Worm (Caenorhabditis elegans) whole organism, L4 larva: ENCODE results near the gene C56A3.4.

Source experiments
- F10B5.3 ChIP-seq: sonication (generic microtip); optimal IDR thresholded peaks from 2 replicates; lab custom pipeline; 2016; ENCODE audit warnings: mild to moderate bottlenecking, missing genetic modification characterization, missing compliant biosample characterization
- F26F4.8 ChIP-seq: fragments of 200-800 bp; sonication (Bioruptor generic); conservative IDR thresholded peaks from 2 replicates; pipeline ENCODE4 v1.3.6; 2022; ENCODE audit warnings: missing genetic modification characterization, missing compliant biosample characterization
- F44E2.7 ChIP-seq: fragments of 200-800 bp; sonication (Bioruptor generic); IDR thresholded peaks from 2 replicates; pipeline ENCODE4 v2.1.2; 2022; ENCODE audit warnings: missing genetic modification characterization, missing compliant biosample characterization
- F49E8.2 ChIP-seq: sonication (generic microtip); optimal IDR thresholded peaks from 2 replicates; lab custom pipeline; 2016; ENCODE audit warnings: missing compliant biosample characterization, mild to moderate bottlenecking, missing genetic modification characterization, borderline replicate concordance
- R02D3.7 ChIP-seq: fragments of 150-350 bp; sonication (generic microtip); optimal IDR thresholded peaks from 3 replicates; lab custom pipeline; 2014; ENCODE audit warnings: missing biosample characterization, missing genetic modification characterization
- Y105C5A.15 ChIP-seq: fragments of 200-800 bp; sonication (Bioruptor generic); IDR thresholded peaks from 2 replicates; pipeline ENCODE4 v1.3.6; 2022; ENCODE audit warnings: missing genetic modification characterization, missing compliant biosample characterization
- Y5F2A.4 ChIP-seq: fragments of 200-800 bp; sonication (Bioruptor generic); optimal IDR thresholded peaks from 2 replicates; lab custom pipeline; 2018; ENCODE audit warnings: mild to moderate bottlenecking, missing genetic modification characterization, missing compliant biosample characterization
- Y75B8A.6 ChIP-seq: fragments of 200-800 bp; sonication (Bioruptor generic); IDR thresholded peaks from 2 replicates; pipeline ENCODE4 v1.3.6; 2022; ENCODE audit warnings: missing genetic modification reagents, missing genetic modification characterization, missing compliant biosample characterization
- aha-1 ChIP-seq: fragments of 150-350 bp; peaks from one replicate; lab custom pipeline; 2014; ENCODE audit warnings: missing biosample characterization, missing genetic modification characterization
- aly-2 ChIP-seq: sonication (generic microtip); optimal IDR thresholded peaks from 2 replicates; lab custom pipeline; 2018; ENCODE audit warnings: missing biosample characterization, missing genetic modification characterization
- arid-1 ChIP-seq: fragments of 200-800 bp; sonication (Bioruptor generic); conservative IDR thresholded peaks from 2 replicates; pipeline ENCODE4 v1.3.6; 2022; ENCODE audit warnings: missing genetic modification reagents, missing genetic modification characterization, missing compliant biosample characterization
- ceh-32 ChIP-seq: sonication (generic microtip); optimal IDR thresholded peaks from 2 replicates; lab custom pipeline; 2016; ENCODE audit warnings: mild to moderate bottlenecking, missing genetic modification characterization, missing compliant biosample characterization; ENCODE audit not compliant: poor library complexity
- ceh-62 ChIP-seq: sonication (generic microtip); optimal IDR thresholded peaks from 2 replicates; lab custom pipeline; 2017; ENCODE audit warnings: missing biosample characterization, missing genetic modification characterization
- daf-12 ChIP-seq: fragments of 150-350 bp; optimal IDR thresholded peaks from 2 replicates; lab custom pipeline; 2014; ENCODE audit warnings: missing biosample characterization, missing genetic modification reagents, missing genetic modification characterization
- daf-16 ChIP-seq, 3 experiments: sonication (generic microtip); optimal IDR thresholded peaks; 2 replicates each; lab custom pipeline; 2016 to 2017; ENCODE audit warnings: missing genetic modification characterization in 3 of 3, missing genetic modification reagents in 3 of 3, mild to moderate bottlenecking in 2 of 3, missing compliant biosample characterization in 2 of 3, missing biosample characterization in 1 of 3, moderate library complexity in 1 of 3
- daf-19 ChIP-seq: fragments of 200-800 bp; sonication (Bioruptor generic); conservative IDR thresholded peaks from 2 replicates; pipeline ENCODE4 v1.3.6; 2022; ENCODE audit warnings: missing genetic modification characterization, missing compliant biosample characterization
- dpl-1 ChIP-seq: fragments of 150-350 bp; optimal IDR thresholded peaks from 2 replicates; lab custom pipeline; 2014; ENCODE audit warnings: missing biosample characterization, missing genetic modification reagents, missing genetic modification characterization
- egl-43 ChIP-seq: fragments of 200-800 bp; sonication (Bioruptor generic); IDR thresholded peaks from 2 replicates; pipeline ENCODE4 v1.3.6; 2022; ENCODE audit warnings: missing genetic modification reagents, missing genetic modification characterization, missing compliant biosample characterization
- hmg-1.1 ChIP-seq: fragments of 200-800 bp; sonication (Bioruptor generic); IDR thresholded peaks from 2 replicates; pipeline ENCODE4 v1.3.6; 2022; ENCODE audit warnings: missing genetic modification reagents, missing genetic modification characterization, missing compliant biosample characterization
- lim-7 ChIP-seq: fragments of 200-800 bp; sonication (Bioruptor generic); IDR thresholded peaks from 2 replicates; pipeline ENCODE4 v1.3.6; 2022; ENCODE audit warnings: missing genetic modification characterization, missing compliant biosample characterization
- lin-38 ChIP-seq: fragments of 200-800 bp; sonication (Bioruptor generic); IDR thresholded peaks from 2 replicates; pipeline ENCODE4 v1.3.6; 2022; ENCODE audit warnings: missing genetic modification reagents, missing genetic modification characterization, missing compliant biosample characterization
- lin-39 ChIP-seq: fragments of 150-350 bp; optimal IDR thresholded peaks from 2 replicates; lab custom pipeline; 2014; ENCODE audit warnings: missing biosample characterization, missing genetic modification reagents, missing genetic modification characterization
- mdl-1 ChIP-seq, 2 experiments: fragments of 150-350 bp in 1 of 2; sonication (generic microtip) in 1 of 2; optimal IDR thresholded peaks; 2 replicates each; lab custom pipeline; 2014 to 2017; ENCODE audit warnings: missing biosample characterization in 2 of 2, missing genetic modification characterization in 2 of 2
- mep-1 ChIP-seq: fragments of 150-350 bp; sonication (generic microtip); optimal IDR thresholded peaks from 3 replicates; lab custom pipeline; 2014; ENCODE audit warnings: missing biosample characterization, missing genetic modification characterization
- mes-2 ChIP-seq: sonication (generic microtip); optimal IDR thresholded peaks from 2 replicates; lab custom pipeline; 2016; ENCODE audit warnings: missing genotype, mild to moderate bottlenecking, missing genetic modification characterization, missing compliant biosample characterization; ENCODE audit not compliant: poor library complexity, severe bottlenecking
- mxl-3 ChIP-seq: fragments of 200-800 bp; sonication (Bioruptor generic); optimal IDR thresholded peaks from 2 replicates; lab custom pipeline; 2018; ENCODE audit warnings: mild to moderate bottlenecking, missing genetic modification characterization, missing compliant biosample characterization
- nhr-102 ChIP-seq: sonication (generic microtip); optimal IDR thresholded peaks from 2 replicates; lab custom pipeline; 2016; ENCODE audit warnings: mild to moderate bottlenecking, missing genetic modification characterization, moderate library complexity, missing compliant biosample characterization
- nhr-25 ChIP-seq: sonication (generic microtip); optimal IDR thresholded peaks from 2 replicates; lab custom pipeline; 2017; ENCODE audit warnings: missing genetic modification characterization, mild to moderate bottlenecking, missing compliant biosample characterization, antibody characterized with exemption, moderate library complexity, borderline replicate concordance; ENCODE audit not compliant: insufficient read depth
- nhr-28 ChIP-seq: fragments of 150-350 bp; optimal IDR thresholded peaks from 2 replicates; lab custom pipeline; 2014; ENCODE audit warnings: missing biosample characterization, missing genetic modification characterization
- nhr-41 ChIP-seq: fragments of 200-800 bp; sonication (Bioruptor generic); IDR thresholded peaks from 2 replicates; pipeline ENCODE4 v1.3.6; 2022; ENCODE audit warnings: missing genetic modification reagents, missing genetic modification characterization, missing compliant biosample characterization
- nhr-48 ChIP-seq: sonication (generic microtip); optimal IDR thresholded peaks from 2 replicates; lab custom pipeline; 2016; ENCODE audit warnings: mild to moderate bottlenecking, missing genetic modification characterization, missing compliant biosample characterization
- nhr-76 ChIP-seq: fragments of 150-350 bp; optimal IDR thresholded peaks from 2 replicates; lab custom pipeline; 2014; ENCODE audit warnings: missing biosample characterization, missing genetic modification characterization
- php-3 ChIP-seq: fragments of 200-800 bp; sonication (Bioruptor generic); IDR thresholded peaks from 2 replicates; pipeline ENCODE4 v1.3.6; 2022; ENCODE audit warnings: missing genetic modification reagents, missing genetic modification characterization, missing compliant biosample characterization
- pqm-1 ChIP-seq: sonication (generic microtip); optimal IDR thresholded peaks from 2 replicates; lab custom pipeline; 2017; ENCODE audit warnings: missing biosample characterization, missing genetic modification characterization
- rbr-2 ChIP-seq: sonication (generic microtip); optimal IDR thresholded peaks from 2 replicates; lab custom pipeline; 2016; ENCODE audit warnings: missing genotype, missing genetic modification characterization, missing compliant biosample characterization
- sdz-12 ChIP-seq: fragments of 200-800 bp; sonication (Bioruptor generic); optimal IDR thresholded peaks from 2 replicates; lab custom pipeline; 2018; ENCODE audit warnings: mild to moderate bottlenecking, missing genetic modification characterization, missing compliant biosample characterization
- skn-1 ChIP-seq: fragments of 150-350 bp; optimal IDR thresholded peaks from 2 replicates; lab custom pipeline; 2014; ENCODE audit warnings: missing biosample characterization, missing genetic modification characterization
- spr-3 ChIP-seq: fragments of 200-800 bp; sonication (Bioruptor generic); optimal IDR thresholded peaks from 2 replicates; lab custom pipeline; 2018; ENCODE audit warnings: mild to moderate bottlenecking, missing genetic modification characterization, missing compliant biosample characterization
- unc-62 ChIP-seq, 3 experiments: fragments of 150-350 bp in 1 of 3; sonication (generic microtip); optimal IDR thresholded peaks in 2 of 3; peaks in 1 of 3; 1 replicate in 1 of 3; 2 replicates in 2 of 3; lab custom pipeline; 2014 to 2017; ENCODE audit warnings: missing biosample characterization in 3 of 3, missing genetic modification characterization in 3 of 3, missing genetic modification reagents in 3 of 3, missing genotype in 1 of 3
- zag-1 ChIP-seq: fragments of 150-350 bp; optimal IDR thresholded peaks from 2 replicates; lab custom pipeline; 2014; ENCODE audit warnings: missing biosample characterization, missing genetic modification characterization
- zfp-2 ChIP-seq: sonication (generic microtip); optimal IDR thresholded peaks from 2 replicates; lab custom pipeline; 2016; ENCODE audit warnings: mild to moderate bottlenecking, missing genetic modification characterization, missing compliant biosample characterization
- zfp-3 ChIP-seq: fragments of 200-800 bp; sonication (Bioruptor generic); conservative IDR thresholded peaks from 2 replicates; pipeline ENCODE4 v1.3.6; 2022; ENCODE audit warnings: missing genetic modification reagents, missing genetic modification characterization, missing compliant biosample characterization
- zip-2 ChIP-seq: fragments of 150-350 bp; optimal IDR thresholded peaks from 2 replicates; lab custom pipeline; 2014; ENCODE audit warnings: missing biosample characterization, missing genetic modification characterization
- ztf-7 ChIP-seq: fragments of 150-350 bp; optimal IDR thresholded peaks from 2 replicates; lab custom pipeline; 2014; ENCODE audit warnings: missing biosample characterization, missing genetic modification characterization

The C56A3.4 gene

DNA sequence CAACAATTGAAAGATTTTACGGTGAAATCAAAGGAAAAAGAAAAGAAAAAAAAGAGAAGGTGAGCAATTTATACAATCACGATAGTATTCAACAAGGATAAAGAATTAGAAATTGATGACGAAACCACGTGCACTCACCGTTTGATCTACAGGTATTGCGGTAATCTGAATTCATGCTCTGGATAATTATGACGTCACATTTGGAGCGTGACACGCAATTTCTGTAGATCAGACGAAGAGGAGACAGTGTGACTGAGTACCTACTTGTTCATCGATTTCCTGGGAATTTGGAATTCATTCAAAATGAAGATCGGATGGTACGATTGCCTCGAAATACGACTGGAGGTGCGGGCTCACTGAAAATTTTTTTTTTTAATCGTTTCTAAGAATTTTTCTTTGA is 46.8 kb upstream of the C56A3.4 start:
- TF ChIP-seq Y5F2A.4 (GFP tag; lab: Kevin White, UChicago) = no peak
- TF ChIP-seq ceh-32 = no peak
- no peak for TF ChIP-seq daf-12
- TF ChIP-seq aly-2 = no peak
- no peak for TF ChIP-seq nhr-76 (tag; lab: Kevin White, UChicago)
- TF ChIP-seq dpl-1 (GFP tag; lab: Kevin White, UChicago) = no peak
- no peak for TF ChIP-seq nhr-41 (GFP tag; lab: Robert Waterston, UW)
- TF ChIP-seq Y105C5A.15 = no peak
- TF ChIP-seq skn-1 = no peak
- no peak for TF ChIP-seq ceh-62 (tag; lab: Kevin White, UChicago)

DNA sequence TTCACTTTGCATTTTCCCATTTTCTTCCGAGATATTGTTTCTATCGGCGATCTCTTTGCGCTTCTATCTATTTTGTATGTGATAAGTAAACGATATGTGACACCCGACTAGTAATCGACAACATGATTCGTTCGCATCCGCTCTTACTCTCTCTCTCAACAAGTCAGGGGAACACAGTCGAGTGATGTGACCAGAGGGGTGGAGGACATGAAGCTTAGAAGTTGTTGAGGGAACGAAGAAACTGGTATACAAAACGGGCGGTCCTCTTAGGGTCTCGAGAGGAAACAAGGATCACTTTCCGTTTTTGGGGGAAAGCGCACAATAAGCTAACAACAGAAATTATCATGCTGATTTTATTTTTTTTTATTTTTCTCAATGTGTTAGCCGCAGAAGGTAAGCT is 41.5 kb upstream of the C56A3.4 start, which contains the start of gene F53F4.4:
TSS of gene F53F4.4 (plus strand) at position 301 of the 400 bp plus-strand sequence.
- TF ChIP-seq arid-1 (GFP tag; lab: Robert Waterston, UW) = no peak
- peak; percentile 37 for TF ChIP-seq aha-1
- no peak for TF ChIP-seq pqm-1 (tag; lab: Kevin White, UChicago)
- TF ChIP-seq F26F4.8 (GFP tag; lab: Robert Waterston, UW) = no peak
- TF ChIP-seq daf-12 = no peak
- TF ChIP-seq nhr-48 (tag; lab: Kevin White, UChicago) = no peak
- TF ChIP-seq skn-1 = no peak
- no peak for TF ChIP-seq nhr-28 (tag; lab: Kevin White, UChicago)
- TF ChIP-seq F44E2.7 (GFP tag; lab: Robert Waterston, UW) = no peak
- TF ChIP-seq unc-62 (GFP tag; optimal IDR thresholded peaks at IDR 0.05 in 1 of 2; lab: Kevin White, UChicago) = peak in 1 of 2 experiments; percentile 32
- TF ChIP-seq unc-62 (tag; optimal IDR thresholded peaks at IDR 0.05; lab: Kevin White, UChicago) = no peak
- TF ChIP-seq daf-19 = no peak
- TF ChIP-seq lin-38 = peak; percentile 41
- no peak for TF ChIP-seq php-3
- peak; percentile 25; the same call in 1 of the 2 replicates for TF ChIP-seq egl-43 (GFP tag; lab: Robert Waterston, UW)
- TF ChIP-seq, all 104 proteins: peak for 4

DNA sequence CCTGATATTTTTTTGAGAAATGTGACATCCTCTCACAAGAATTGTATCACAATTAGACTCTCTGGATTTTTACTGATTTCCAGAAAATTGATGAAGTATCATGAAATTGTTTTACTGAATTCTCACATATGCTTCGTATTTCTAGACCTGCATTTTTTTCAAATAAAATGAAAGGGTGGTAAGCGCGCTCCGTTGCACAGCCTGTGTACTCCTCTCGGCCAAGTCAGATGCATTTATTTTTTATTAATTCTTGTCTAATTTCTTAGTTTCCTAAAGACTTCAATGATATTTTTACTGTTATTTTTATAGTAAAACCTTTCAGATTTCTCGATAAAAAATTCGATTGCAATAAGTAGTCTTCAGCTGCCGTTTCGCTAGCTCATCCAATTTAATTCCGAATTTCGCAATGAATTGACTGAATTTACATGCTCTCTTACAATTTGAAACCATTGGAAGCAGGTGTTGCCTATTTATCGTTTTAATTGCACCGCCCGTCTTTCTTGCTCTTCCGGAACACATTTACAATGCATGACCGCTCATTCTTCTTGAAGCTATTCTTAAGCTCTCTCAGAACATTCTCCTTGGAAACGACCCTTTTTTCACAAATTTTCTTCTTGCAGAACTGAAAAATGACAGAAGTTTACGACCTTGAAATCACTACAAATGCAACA is 40.1 kb upstream of the C56A3.4 start, which contains the start of gene tbcb-1:
TSS of gene tbcb-1 (plus strand) at position 621 of the 671 bp plus-strand sequence.
- TF ChIP-seq rbr-2 (tag; lab: Kevin White, UChicago) = no peak
- no peak for TF ChIP-seq zfp-2 (tag; lab: Kevin White, UChicago)
- peak in 1 of 2 experiments; percentile 53 for TF ChIP-seq unc-62 (GFP tag; optimal IDR thresholded peaks at IDR 0.05 in 1 of 2; lab: Kevin White, UChicago)
- no peak for TF ChIP-seq unc-62 (tag; optimal IDR thresholded peaks at IDR 0.05; lab: Kevin White, UChicago)
- no peak for TF ChIP-seq Y75B8A.6 (GFP tag; lab: Robert Waterston, UW)
- no peak for TF ChIP-seq hmg-1.1 (GFP tag; lab: Robert Waterston, UW)
- no peak for TF ChIP-seq egl-43 (GFP tag; lab: Robert Waterston, UW)
- TF ChIP-seq daf-16 (GFP tag; optimal IDR thresholded peaks at IDR 0.05; lab: Kevin White, UChicago) = no peak
- TF ChIP-seq daf-16 (tag; optimal IDR thresholded peaks at IDR 0.05; lab: Kevin White, UChicago) = no peak
- no peak for TF ChIP-seq nhr-25 (tag; lab: Kevin White, UChicago)
- no peak for TF ChIP-seq nhr-48 (tag; lab: Kevin White, UChicago)
- TF ChIP-seq nhr-76 (tag; lab: Kevin White, UChicago) = no peak
- TF ChIP-seq mxl-3 (GFP tag; lab: Kevin White, UChicago) = no peak
- no peak for TF ChIP-seq ceh-62 (tag; lab: Kevin White, UChicago)
- TF ChIP-seq dpl-1 (GFP tag; lab: Kevin White, UChicago) = peak; percentile 56
- no peak for TF ChIP-seq sdz-12 (GFP tag; lab: Kevin White, UChicago)
- no peak for TF ChIP-seq nhr-102
- peak; percentile 82 for TF ChIP-seq mes-2
- no peak for TF ChIP-seq spr-3 (GFP tag; lab: Kevin White, UChicago)
- TF ChIP-seq zfp-3 (GFP tag; lab: Robert Waterston, UW) = no peak
- TF ChIP-seq F49E8.2 (tag; lab: Kevin White, UChicago) = no peak
- no peak for TF ChIP-seq F10B5.3 (tag; lab: Kevin White, UChicago)
- no peak for TF ChIP-seq daf-19
- no peak for TF ChIP-seq R02D3.7 (tag; lab: Kevin White, UChicago)
- no peak for TF ChIP-seq ztf-7 (tag; lab: Kevin White, UChicago)
- no peak for TF ChIP-seq zip-2 (tag; lab: Kevin White, UChicago)
- TF ChIP-seq nhr-28 (tag; lab: Kevin White, UChicago) = no peak
- no peak for TF ChIP-seq daf-12
- no peak for TF ChIP-seq lin-39 (tag; lab: Kevin White, UChicago)
- no peak for TF ChIP-seq lim-7
- no peak for TF ChIP-seq mep-1 (tag; lab: Kevin White, UChicago)
- no peak for TF ChIP-seq zag-1 (tag; lab: Kevin White, UChicago)
- peak; percentile 93 for TF ChIP-seq lin-38
- no peak for TF ChIP-seq mdl-1 (tag; optimal IDR thresholded peaks at IDR 0.05; lab: Kevin White, UChicago)
